Worm (Caenorhabditis elegans) whole organism, dauer: Measurements from ENCODE around the gene gst-31.
"Not testable (repeated sequence)": the region's sequence is repeated elsewhere in the genome, so short reads cannot be mapped to it uniquely, and the experiment has no call there.

Experiments
- unc-62 ChIP-seq: sonication (generic microtip); optimal IDR thresholded peaks from 2 replicates; lab custom pipeline; 2017; ENCODE audit warnings: missing biosample characterization, missing genetic modification reagents, missing genetic modification characterization

The gst-31 gene

ce11 chrII:15196433-15196832, 21.7 kb upstream of the gst-31 start, which contains the start of gene spsb-1:
spsb-1 (plus strand) TSS chrII:15196733.
- no peak for TF ChIP-seq unc-62 (GFP tag; lab: Kevin White, UChicago)

- TF ChIP-seq unc-62 (GFP tag; lab: Kevin White, UChicago): no peak
Measured at ce11 chrII:15195346-15195745, 20.6 kb upstream of the gst-31 start.

ce11 chrII:15193961-15194360, 19.2 kb upstream of the gst-31 start:
- TF ChIP-seq unc-62 (GFP tag; lab: Kevin White, UChicago): no peak

DNA sequence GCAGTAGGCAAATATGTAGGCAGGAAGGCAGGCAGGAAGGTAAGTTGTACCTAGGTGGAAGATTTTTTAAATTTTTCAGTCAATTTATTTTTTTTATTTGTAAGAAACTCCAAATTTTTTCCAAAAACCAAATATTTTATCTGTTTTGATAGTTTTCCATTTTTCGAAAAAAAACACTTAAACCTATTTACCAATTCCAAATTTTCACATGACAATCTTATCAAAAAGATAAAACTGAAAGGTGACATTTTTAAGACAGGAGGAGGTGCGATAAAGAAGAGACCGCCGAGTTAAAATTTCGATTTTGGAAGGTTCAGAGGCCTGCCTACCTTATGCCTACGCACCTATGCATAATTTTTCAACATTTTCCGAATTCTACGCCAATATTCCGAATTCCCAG, 16.2 kb upstream of the gst-31 start:
- TF ChIP-seq unc-62 (GFP tag; lab: Kevin White, UChicago): no peak

- no peak for TF ChIP-seq unc-62 (GFP tag; lab: Kevin White, UChicago)
Measured at ce11 chrII:15189956-15190355, 15.2 kb upstream of the gst-31 start.

ce11 chrII:15185289-15185688, 10.5 kb upstream of the gst-31 start, which contains the start of gene gst-35:
gst-35 (minus strand) TSS chrII:15185389.
- no peak for TF ChIP-seq unc-62 (GFP tag; lab: Kevin White, UChicago)

- no peak for TF ChIP-seq unc-62 (GFP tag; lab: Kevin White, UChicago)
Measured at ce11 chrII:15183139-15183538, 8.4 kb upstream of the gst-31 start, which contains the start of gene gst-34. gst-34 (minus strand) TSS chrII:15183239.

DNA sequence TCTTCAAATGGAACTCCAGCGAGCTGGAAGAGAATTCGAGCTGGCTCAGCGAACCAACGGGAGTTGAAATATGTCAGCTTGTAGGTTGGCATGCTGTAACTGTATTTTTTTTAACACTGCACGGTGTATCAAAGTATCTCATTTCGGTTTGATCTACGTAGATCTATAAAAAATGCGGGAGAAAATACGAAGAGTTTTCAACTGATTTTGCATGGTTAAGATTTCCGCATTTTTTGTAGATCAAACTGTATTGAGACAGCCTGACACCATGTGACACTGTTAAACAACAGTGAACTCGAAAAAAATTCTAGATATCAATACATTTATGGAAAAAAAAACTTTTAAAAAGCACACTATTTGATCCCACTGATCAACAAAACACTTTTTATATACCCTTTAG, 3.7 kb upstream of the gst-31 start, which contains the start of gene gst-32:
Gene gst-32 (minus strand): TSS at position 101 of the 400 bp plus-strand sequence.
- TF ChIP-seq unc-62 (GFP tag; lab: Kevin White, UChicago): no peak

- no peak for TF ChIP-seq unc-62 (GFP tag; lab: Kevin White, UChicago)
Measured at ce11 chrII:15175643-15176042, 878 bp upstream of the gst-31 start, which contains the start of gene Y53F4B.36. Y53F4B.36 (plus strand) TSS chrII:15175943.

DNA sequence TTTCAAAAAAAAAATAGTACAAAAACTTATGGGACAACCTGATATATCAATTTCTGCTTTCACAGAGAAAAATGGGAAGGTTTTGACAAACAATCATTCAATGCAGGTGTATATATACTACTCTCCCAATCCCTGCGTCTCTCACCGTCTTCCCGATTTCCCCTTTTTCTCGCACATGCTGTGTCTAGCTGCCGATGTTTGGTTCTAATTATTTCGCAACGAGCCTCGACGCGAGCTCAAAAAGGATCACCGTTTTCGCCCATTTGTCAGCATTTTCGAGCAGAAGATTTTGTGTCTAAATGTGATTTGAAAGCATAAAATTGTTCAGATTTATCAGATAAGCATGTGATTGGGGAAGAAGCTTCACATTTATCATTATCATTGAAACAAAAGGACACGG, 1.6 kb downstream of the gst-31 start:
- no peak for TF ChIP-seq unc-62 (GFP tag; lab: Kevin White, UChicago)

DNA sequence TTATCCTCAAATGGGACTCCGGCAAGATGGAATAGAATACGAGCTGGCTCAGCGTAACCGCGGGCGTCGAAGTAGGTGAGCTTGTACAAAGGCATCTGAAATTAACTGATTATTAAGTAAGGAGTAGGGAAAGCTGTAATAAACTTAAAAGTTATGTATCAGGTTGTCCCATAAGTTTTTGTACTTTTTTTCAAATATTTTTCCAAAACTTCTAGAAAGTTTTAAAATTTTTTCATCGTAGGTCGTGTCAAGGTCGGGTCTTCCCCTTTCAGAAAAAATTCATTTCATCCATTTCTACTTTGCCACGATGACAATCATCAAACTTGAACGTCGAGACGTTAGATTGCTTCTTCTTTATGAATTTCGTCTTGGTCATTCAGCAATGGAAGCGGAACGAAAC, 2.9 kb downstream of the gst-31 start, which contains the start of gene gst-39:
Gene gst-39 (minus strand): TSS at position 101 of the 400 bp plus-strand sequence.
- TF ChIP-seq unc-62 (GFP tag; lab: Kevin White, UChicago): not testable (repeated sequence)

- TF ChIP-seq unc-62 (GFP tag; lab: Kevin White, UChicago): no peak
Measured at ce11 chrII:15169811-15170282, 4.9 kb downstream of the gst-31 start, which contains the start of gene gst-29. gst-29 (minus strand) TSS chrII:15169861.

DNA sequence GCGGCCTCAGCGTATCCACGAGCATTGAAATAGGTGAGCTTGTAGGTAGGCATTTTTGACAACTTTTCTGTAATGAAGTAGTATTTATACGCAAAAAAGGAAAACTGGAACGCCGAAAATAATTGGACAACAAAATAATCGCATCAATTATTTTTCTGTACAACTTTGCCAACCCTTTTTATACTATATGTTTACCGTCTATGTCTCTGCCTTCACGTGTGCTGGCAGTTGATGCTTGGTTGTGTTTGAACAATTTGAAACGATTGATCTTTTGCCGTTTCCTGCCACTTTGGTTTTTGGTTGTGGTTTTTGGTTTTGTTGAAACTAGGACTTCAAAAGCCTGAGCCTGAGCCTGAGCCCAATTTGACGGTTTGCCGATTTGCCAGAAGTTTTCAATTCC, 7.4 kb downstream of the gst-31 start, which contains the start of gene gst-28:
Gene gst-28 (minus strand): TSS at position 238 of the 400 bp plus-strand sequence.
- TF ChIP-seq unc-62 (GFP tag; lab: Kevin White, UChicago): no peak

- no peak for TF ChIP-seq unc-62 (GFP tag; lab: Kevin White, UChicago)
Measured at ce11 chrII:15165681-15166235, 9.0 kb downstream of the gst-31 start, which contains the start of gene gst-27. gst-27 (minus strand) TSS chrII:15165731.

DNA sequence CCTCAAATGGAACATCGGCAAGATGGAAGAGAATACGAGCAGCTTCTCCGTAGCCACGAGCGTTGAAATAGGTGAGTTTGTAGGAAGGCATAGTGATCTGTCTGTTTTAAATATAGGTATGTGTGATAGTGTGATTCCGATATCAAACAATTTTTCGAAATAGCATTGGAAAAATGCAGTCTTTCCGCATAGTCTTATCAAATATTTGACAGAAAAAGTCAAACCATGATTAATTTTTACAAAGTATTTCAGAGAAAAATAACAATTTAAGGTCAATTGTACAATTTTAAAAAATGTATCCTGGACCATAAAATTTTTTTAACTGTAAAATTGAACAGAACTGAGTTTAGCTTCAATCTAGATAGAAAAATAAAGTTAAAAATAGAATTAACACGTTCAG, 10.3 kb downstream of the gst-31 start, which contains the start of gene gst-26:
Gene gst-26 (minus strand): TSS at position 101 of the 400 bp plus-strand sequence.
- no peak for TF ChIP-seq unc-62 (GFP tag; lab: Kevin White, UChicago)

ce11 chrII:15158364-15158763, 16.4 kb downstream of the gst-31 start:
- no peak for TF ChIP-seq unc-62 (GFP tag; lab: Kevin White, UChicago)

ce11 chrII:15157880-15158279, 16.9 kb downstream of the gst-31 start, which contains the start of gene ptr-20:
ptr-20 (plus strand) TSS chrII:15158180.
- TF ChIP-seq unc-62 (GFP tag; lab: Kevin White, UChicago): no peak
